Worm (Caenorhabditis elegans): Measurements from ENCODE around the gene C44B9.3.

C44B9.3 gene

ce11 chrIII:10888824-10889223 is 8.8 kb upstream of the C44B9.3 start:
- no peak for TF ChIP-seq B0310.2 (tag; optimal IDR thresholded peaks at IDR 0.05)

DNA sequence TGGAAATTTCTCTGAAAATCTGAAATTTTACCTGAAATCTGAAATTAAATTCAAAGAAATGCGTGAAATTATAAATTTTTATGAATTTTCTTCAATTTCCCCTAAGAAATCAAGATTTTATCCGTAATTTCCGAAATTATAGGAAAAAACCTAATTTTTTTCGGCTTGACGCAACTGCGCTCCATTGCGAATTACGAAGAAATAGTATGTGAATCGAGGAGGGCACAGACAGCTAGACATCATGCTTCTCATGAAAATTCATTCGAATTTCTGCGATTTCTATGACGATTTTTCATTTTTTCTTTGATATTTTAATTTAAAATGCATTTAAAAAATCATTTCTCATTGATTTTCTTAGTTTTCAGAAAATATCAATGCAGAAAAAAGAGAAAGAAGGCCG is 2.0 kb upstream of the C44B9.3 start:
- TF ChIP-seq scrt-1 (GFP tag; IDR thresholded peaks at IDR 0.05), result no peak
- TF ChIP-seq ceh-13 (GFP tag; optimal IDR thresholded peaks at IDR 0.05), result no peak
- no peak for TF ChIP-seq pes-1 (GFP tag; IDR thresholded peaks at IDR 0.05)
- TF ChIP-seq tbx-37 (GFP tag; conservative IDR thresholded peaks at IDR 0.05), result no peak
- TF ChIP-seq tbx-11 (GFP tag; IDR thresholded peaks at IDR 0.05), result no peak
- TF ChIP-seq sea-1 (GFP tag; conservative IDR thresholded peaks at IDR 0.05), result no peak
- no peak for TF ChIP-seq B0310.2 (tag; optimal IDR thresholded peaks at IDR 0.05)
- no peak for TF ChIP-seq ama-1 (optimal IDR thresholded peaks at IDR 0.05)

- TF ChIP-seq F13C5.2 (tag; optimal IDR thresholded peaks at IDR 0.05), result no peak
Measured at ce11 chrIII:10881462-10881861, 1.5 kb upstream of the C44B9.3 start, which contains the start of gene athp-1. TSS of gene athp-1 (plus strand) at chrIII:10881766.

- TF ChIP-seq tbx-11 (GFP tag; IDR thresholded peaks at IDR 0.05) (no peak), hnd-1 (tag; optimal IDR thresholded peaks at IDR 0.05) (no peak), ceh-13 (GFP tag; optimal IDR thresholded peaks at IDR 0.05) (no peak), ama-1 (optimal IDR thresholded peaks at IDR 0.05) (no peak), sea-1 (GFP tag; conservative IDR thresholded peaks at IDR 0.05) (no peak), scrt-1 (GFP tag; IDR thresholded peaks at IDR 0.05) (no peak), hmbx-1 (tag; optimal IDR thresholded peaks at IDR 0.05) (no peak), B0310.2 (tag; optimal IDR thresholded peaks at IDR 0.05) (no peak), tbx-37 (GFP tag; conservative IDR thresholded peaks at IDR 0.05) (no peak), F13C5.2 (tag; optimal IDR thresholded peaks at IDR 0.05) (no peak), pes-1 (GFP tag; IDR thresholded peaks at IDR 0.05) (no peak), flt-1 (GFP tag; IDR thresholded peaks at IDR 0.05) (no peak), hmg-4 (GFP tag; optimal IDR thresholded peaks at IDR 0.05) (no peak), ets-7 (tag; optimal IDR thresholded peaks at IDR 0.05) (no peak), ceh-36 (tag; optimal IDR thresholded peaks at IDR 0.05) (no peak)
Measured at ce11 chrIII:10877542-10877941, 2.4 kb downstream of the C44B9.3 start.

- TF ChIP-seq scrt-1 (GFP tag; IDR thresholded peaks at IDR 0.05) (no peak), sea-1 (GFP tag; conservative IDR thresholded peaks at IDR 0.05) (no peak), tbx-37 (GFP tag; conservative IDR thresholded peaks at IDR 0.05) (no peak), hmg-4 (GFP tag; optimal IDR thresholded peaks at IDR 0.05) (no peak), pes-1 (GFP tag; IDR thresholded peaks at IDR 0.05) (no peak), flt-1 (GFP tag; IDR thresholded peaks at IDR 0.05) (no peak)
Measured at ce11 chrIII:10875132-10875531, 4.9 kb downstream of the C44B9.3 start, which contains the start of gene C44B9.2. TSS of gene C44B9.2 (plus strand) at chrIII:10875432.

DNA sequence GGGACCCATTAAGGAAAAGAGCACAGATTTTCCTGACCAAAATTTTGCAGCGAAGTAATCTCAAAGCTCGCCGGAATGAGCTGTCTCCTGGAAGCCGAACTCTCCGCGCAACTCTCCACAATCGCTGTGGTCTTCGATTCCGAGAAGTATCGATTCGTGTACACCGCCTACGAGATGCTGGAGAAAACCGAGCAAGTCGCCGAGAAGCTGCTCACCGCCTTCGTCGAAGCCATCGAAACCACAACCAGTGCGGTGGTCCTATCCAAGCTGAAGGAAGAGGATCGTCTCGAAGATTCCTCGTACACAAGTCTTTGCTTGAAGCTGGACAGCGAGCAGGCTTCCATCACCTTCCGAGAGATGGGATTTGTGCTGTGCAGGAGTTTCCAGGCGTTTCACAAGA is 9.2 kb downstream of the C44B9.3 start:
- no peak for TF ChIP-seq aly-1 (tag; optimal IDR thresholded peaks at IDR 0.05)
- TF ChIP-seq hmbx-1 (tag; optimal IDR thresholded peaks at IDR 0.05), result no peak
- TF ChIP-seq ama-1 (optimal IDR thresholded peaks at IDR 0.05), result no peak
- TF ChIP-seq scrt-1 (GFP tag; IDR thresholded peaks at IDR 0.05), result no peak
- TF ChIP-seq hnd-1 (tag; optimal IDR thresholded peaks at IDR 0.05), result no peak

DNA sequence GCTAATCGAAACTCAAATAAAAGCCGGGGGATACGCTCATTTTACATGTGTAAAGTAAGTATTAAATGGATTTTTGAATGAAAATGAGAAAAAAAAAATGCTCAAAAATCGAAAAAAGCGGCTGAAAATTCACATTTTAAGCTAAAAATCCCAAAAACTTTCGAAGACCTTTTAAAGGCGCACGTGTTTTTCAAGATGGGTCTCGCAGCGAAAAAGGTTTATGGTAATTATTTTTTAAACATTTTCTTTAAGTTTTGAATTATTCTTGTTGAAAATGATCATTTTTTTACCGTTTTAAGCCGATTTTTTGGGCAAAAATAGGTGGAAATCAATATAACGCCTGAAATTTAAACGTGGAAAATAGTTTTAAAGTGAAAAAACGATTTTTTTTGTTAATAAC is 9.8 kb downstream of the C44B9.3 start:
- TF ChIP-seq hmg-4 (GFP tag; optimal IDR thresholded peaks at IDR 0.05) (no peak), aly-1 (tag; optimal IDR thresholded peaks at IDR 0.05) (no peak), hnd-1 (tag; optimal IDR thresholded peaks at IDR 0.05) (no peak), ama-1 (optimal IDR thresholded peaks at IDR 0.05) (no peak), tbx-37 (GFP tag; conservative IDR thresholded peaks at IDR 0.05) (no peak), sea-1 (GFP tag; conservative IDR thresholded peaks at IDR 0.05) (no peak), ceh-36 (tag; optimal IDR thresholded peaks at IDR 0.05) (no peak), hmbx-1 (tag; optimal IDR thresholded peaks at IDR 0.05) (no peak), F13C5.2 (tag; optimal IDR thresholded peaks at IDR 0.05) (no peak), flt-1 (GFP tag; IDR thresholded peaks at IDR 0.05) (no peak), pes-1 (GFP tag; IDR thresholded peaks at IDR 0.05) (no peak), ets-7 (tag; optimal IDR thresholded peaks at IDR 0.05) (no peak), scrt-1 (GFP tag; IDR thresholded peaks at IDR 0.05) (no peak)

DNA sequence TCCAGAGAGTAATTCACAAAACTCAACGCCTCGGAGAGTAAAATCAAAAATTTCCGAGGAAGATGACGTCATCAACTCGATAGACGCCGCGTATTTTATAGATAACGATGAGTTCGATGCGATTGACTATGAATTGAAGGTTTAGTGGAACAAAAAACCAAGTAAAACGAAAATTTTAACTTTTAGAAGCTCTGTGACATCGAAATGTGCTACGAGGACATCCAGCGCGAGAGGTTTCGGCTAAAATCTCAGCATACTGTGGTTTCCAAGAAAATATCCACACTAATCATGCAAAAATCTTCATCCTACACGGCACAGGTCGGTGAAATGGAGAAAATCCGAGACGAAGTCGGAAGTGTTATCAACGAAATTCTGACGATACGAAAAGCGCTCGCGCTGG is 10.4 kb downstream of the C44B9.3 start:
- TF ChIP-seq ama-1 (optimal IDR thresholded peaks at IDR 0.05), result no peak
- TF ChIP-seq scrt-1 (GFP tag; IDR thresholded peaks at IDR 0.05), result no peak
- no peak for TF ChIP-seq ets-7 (tag; optimal IDR thresholded peaks at IDR 0.05)
- no peak for TF ChIP-seq tbx-37 (GFP tag; conservative IDR thresholded peaks at IDR 0.05)
- no peak for TF ChIP-seq tra-4 (tag; optimal IDR thresholded peaks at IDR 0.05)
- TF ChIP-seq ceh-13 (GFP tag; optimal IDR thresholded peaks at IDR 0.05), result no peak
- TF ChIP-seq tbx-11 (GFP tag; IDR thresholded peaks at IDR 0.05), result no peak
- TF ChIP-seq pes-1 (GFP tag; IDR thresholded peaks at IDR 0.05), result no peak
- TF ChIP-seq hnd-1 (tag; optimal IDR thresholded peaks at IDR 0.05), result no peak
- no peak for TF ChIP-seq flt-1 (GFP tag; IDR thresholded peaks at IDR 0.05)
- no peak for TF ChIP-seq B0310.2 (tag; optimal IDR thresholded peaks at IDR 0.05)
- no peak for TF ChIP-seq hmg-4 (GFP tag; optimal IDR thresholded peaks at IDR 0.05)
- no peak for TF ChIP-seq ceh-36 (tag; optimal IDR thresholded peaks at IDR 0.05)
- no peak for TF ChIP-seq F13C5.2 (tag; optimal IDR thresholded peaks at IDR 0.05)
- TF ChIP-seq aly-1 (tag; optimal IDR thresholded peaks at IDR 0.05), result no peak
- TF ChIP-seq hmbx-1 (tag; optimal IDR thresholded peaks at IDR 0.05), result no peak

Data from whole organism, early embryonic.